Fruit fly (Drosophila melanogaster) whole organism, prepupa: ENCODE results near the gene osk.

Source experiments
- CG10669 ChIP-seq: fragments of 200-800 bp; sonication (Bioruptor generic); optimal IDR thresholded peaks from 3 replicates; lab custom pipeline; 2018; ENCODE audit warnings: missing biosample characterization, mild to moderate bottlenecking, missing genetic modification characterization, moderate library complexity
- CG31627 ChIP-seq: fragments of 200-800 bp; sonication (Bioruptor generic); optimal IDR thresholded peaks from 3 replicates; lab custom pipeline; 2016; ENCODE audit warnings: missing biosample characterization, missing genetic modification characterization
- vri ChIP-seq: fragments of 200-800 bp; sonication (Bioruptor generic); optimal IDR thresholded peaks from 3 replicates; lab custom pipeline; 2016; ENCODE audit warnings: missing biosample characterization, mild to moderate bottlenecking, missing genetic modification characterization

DNA sequence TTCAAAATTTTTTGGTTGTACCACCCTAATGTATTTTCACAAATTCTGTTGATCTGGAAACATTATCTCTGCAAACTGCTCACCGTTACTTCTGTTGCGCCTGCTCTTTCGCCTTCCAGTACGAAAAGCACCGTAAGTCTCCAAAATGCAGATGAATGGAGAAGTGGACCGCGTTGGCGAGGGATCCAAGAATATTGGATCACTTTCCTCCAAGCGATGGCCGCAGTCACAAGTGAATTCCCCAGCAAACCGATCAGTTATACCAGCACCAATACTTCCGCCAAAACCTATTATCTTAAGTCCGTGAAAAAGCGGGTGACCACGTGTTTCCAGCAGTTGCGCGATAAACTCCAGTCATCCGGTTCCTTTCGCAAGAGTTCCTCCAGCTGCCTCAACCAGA lies at the start of gene osk:
- TF ChIP-seq vri (no peak), CG10669 (no peak), CG31627 (GFP tag; lab: Kevin White, UChicago) (no peak)
